Fruit fly (Drosophila melanogaster) whole organism, embryonic: ENCODE results near the gene CG9166.

Experiments
- ATbp ChIP-seq: fragments of 200-800 bp; sonication (Bioruptor generic); optimal IDR thresholded peaks from 2 replicates; lab custom pipeline; 2017; ENCODE audit warnings: missing biosample characterization, mild to moderate bottlenecking, missing genetic modification characterization, missing genetic modification reagents
- Atf6 ChIP-seq: fragments of 200-800 bp; sonication (Bioruptor generic); IDR thresholded peaks from 2 replicates; pipeline ENCODE4 v1.3.6; 2022; ENCODE audit warnings: missing biosample characterization, missing genetic modification characterization
- B-H2 ChIP-seq: fragments of 200-800 bp; sonication (Bioruptor generic); optimal IDR thresholded peaks from 2 replicates; lab custom pipeline; 2018; ENCODE audit warnings: missing biosample characterization, mild to moderate bottlenecking, missing genetic modification characterization
- CG10959 ChIP-seq: fragments of 200-800 bp; sonication (Bioruptor generic); IDR thresholded peaks from 2 replicates; pipeline ENCODE4 v1.3.6; 2022; ENCODE audit warnings: missing biosample characterization, missing genetic modification characterization
- CG10979 ChIP-seq: fragments of 200-800 bp; sonication (Bioruptor generic); optimal IDR thresholded peaks from 2 replicates; lab custom pipeline; 2018; ENCODE audit warnings: missing biosample characterization, mild to moderate bottlenecking, missing genetic modification characterization, moderate library complexity
- CG14860 ChIP-seq: fragments of 200-800 bp; sonication (Bioruptor generic); IDR thresholded peaks from 3 replicates; pipeline ENCODE4 v1.3.6; 2022; ENCODE audit warnings: missing biosample characterization, missing genetic modification characterization; ENCODE audit not compliant: partially characterized antibody
- CG17359 ChIP-seq: fragments of 200-800 bp; sonication (Bioruptor generic); optimal IDR thresholded peaks from 3 replicates; lab custom pipeline; 2018; ENCODE audit warnings: missing biosample characterization, mild to moderate bottlenecking, missing genetic modification characterization, moderate library complexity
- CG18262 ChIP-seq: fragments of 200-800 bp; optimal IDR thresholded peaks from 3 replicates; lab custom pipeline; 2019; ENCODE audit warnings: missing biosample characterization, mild to moderate bottlenecking, missing genetic modification characterization, moderate library complexity
- CG32772 ChIP-seq: fragments of 200-800 bp; sonication (Bioruptor generic); IDR thresholded peaks from 2 replicates; pipeline ENCODE4 v1.3.6; 2022; ENCODE audit warnings: missing biosample characterization, missing genetic modification characterization
- CG33557 ChIP-seq: fragments of 200-800 bp; sonication (Bioruptor generic); optimal IDR thresholded peaks from 2 replicates; lab custom pipeline; 2019; ENCODE audit warnings: missing biosample characterization, mild to moderate bottlenecking, missing genetic modification characterization, moderate library complexity
- CG4820 ChIP-seq: fragments of 200-800 bp; sonication (Bioruptor generic); optimal IDR thresholded peaks from 3 replicates; lab custom pipeline; 2016; ENCODE audit warnings: missing biosample characterization, missing genetic modification characterization
- CG7839 ChIP-seq: fragments of 200-800 bp; sonication (Bioruptor generic); optimal IDR thresholded peaks from 3 replicates; lab custom pipeline; 2018; ENCODE audit warnings: missing biosample characterization, mild to moderate bottlenecking, missing genetic modification characterization, moderate library complexity
- D19B ChIP-seq: fragments of 200-800 bp; sonication (Bioruptor generic); optimal IDR thresholded peaks from 2 replicates; lab custom pipeline; 2017; ENCODE audit warnings: missing biosample characterization, mild to moderate bottlenecking, missing genetic modification characterization
- Dll ChIP-seq: fragments of 200-800 bp; sonication (Bioruptor generic); IDR thresholded peaks from 4 replicates; pipeline ENCODE4 v1.3.6; 2022; ENCODE audit warnings: missing biosample characterization, missing genetic modification characterization; ENCODE audit not compliant: partially characterized antibody
- Dp ChIP-seq: fragments of 200-800 bp; sonication (Bioruptor generic); optimal IDR thresholded peaks from 2 replicates; lab custom pipeline; 2018; ENCODE audit warnings: missing biosample characterization, mild to moderate bottlenecking, missing genetic modification characterization, moderate library complexity
- E2f1 ChIP-seq: fragments of 200-800 bp; sonication (Bioruptor generic); IDR thresholded peaks from 2 replicates; pipeline ENCODE4 v1.3.6; 2022; ENCODE audit warnings: missing biosample characterization, missing genetic modification characterization
- HLH4C ChIP-seq: fragments of 200-800 bp; sonication (Bioruptor generic); IDR thresholded peaks from 3 replicates; pipeline ENCODE4 v1.3.6; 2022; ENCODE audit warnings: missing biosample characterization, missing genetic modification characterization; ENCODE audit not compliant: partially characterized antibody
- HLHmδ ChIP-seq: fragments of 200-800 bp; sonication (Bioruptor generic); optimal IDR thresholded peaks from 2 replicates; lab custom pipeline; 2018; ENCODE audit warnings: missing biosample characterization, mild to moderate bottlenecking, missing genetic modification characterization, moderate library complexity
- Hmx ChIP-seq: fragments of 200-800 bp; sonication (Bioruptor generic); optimal IDR thresholded peaks from 2 replicates; lab custom pipeline; 2016; ENCODE audit warnings: missing biosample characterization, missing genetic modification characterization
- Hr51 ChIP-seq, 2 experiments: fragments of 200-800 bp; sonication (Bioruptor generic); optimal IDR thresholded peaks; 2 replicates in 1 of 2; 3 replicates in 1 of 2; lab custom pipeline; 2016 to 2018; ENCODE audit warnings: missing biosample characterization in 2 of 2, missing genetic modification characterization in 2 of 2, mild to moderate bottlenecking in 1 of 2, moderate library complexity in 1 of 2
- Jarid2 ChIP-seq: fragments of 200-800 bp; sonication (Bioruptor generic); optimal IDR thresholded peaks from 3 replicates; lab custom pipeline; 2017; ENCODE audit warnings: mild to moderate bottlenecking, missing biosample characterization, missing genetic modification reagents, missing genetic modification characterization
- Kr ChIP-seq: fragments of 200-800 bp; sonication (Bioruptor generic); optimal IDR thresholded peaks from 2 replicates; lab custom pipeline; 2017; ENCODE audit warnings: missing biosample characterization, mild to moderate bottlenecking, missing genetic modification characterization
- Ravus ChIP-seq: fragments of 200-800 bp; sonication (Bioruptor generic); IDR thresholded peaks from 2 replicates; pipeline ENCODE4 v1.3.6; 2022; ENCODE audit warnings: missing biosample characterization, missing genetic modification characterization
- Spps ChIP-seq: fragments of 200-800 bp; sonication (Bioruptor generic); optimal IDR thresholded peaks from 2 replicates; lab custom pipeline; 2018; ENCODE audit warnings: missing biosample characterization, mild to moderate bottlenecking, missing genetic modification characterization
- Stat92E ChIP-seq, 3 experiments: fragments of >200 bp in 2 of 3; fragments of 200-800 bp in 1 of 3; sonication (Bioruptor generic) in 1 of 3; optimal IDR thresholded peaks; 2 replicates each; lab custom pipeline; 2017 to 2019; ENCODE audit warnings: missing biosample characterization in 3 of 3, missing genetic modification characterization in 3 of 3, mild to moderate bottlenecking in 1 of 3, moderate library complexity in 1 of 3
- btn ChIP-seq: fragments of 200-800 bp; sonication (Bioruptor generic); optimal IDR thresholded peaks from 2 replicates; lab custom pipeline; 2016; ENCODE audit warnings: missing biosample characterization, missing genetic modification characterization
- chm ChIP-seq: fragments of 200-800 bp; sonication (Bioruptor generic); IDR thresholded peaks from 2 replicates; pipeline ENCODE4 v1.3.6; 2022; ENCODE audit warnings: missing biosample characterization, missing genetic modification characterization
- crc ChIP-seq: fragments of 200-800 bp; sonication (Bioruptor generic); optimal IDR thresholded peaks from 2 replicates; lab custom pipeline; 2016; ENCODE audit warnings: missing biosample characterization, missing genetic modification characterization
- croc ChIP-seq: fragments of 200-800 bp; sonication (Bioruptor generic); conservative IDR thresholded peaks from 3 replicates; pipeline ENCODE4 v1.3.6; 2022; ENCODE audit warnings: missing biosample characterization, missing genetic modification characterization
- dimm ChIP-seq: fragments of 200-800 bp; sonication (Bioruptor generic); IDR thresholded peaks from 2 replicates; pipeline ENCODE4 v1.3.6; 2022; ENCODE audit warnings: missing biosample characterization, missing genetic modification characterization
- disco-r ChIP-seq: fragments of 200-800 bp; sonication (Bioruptor generic); optimal IDR thresholded peaks from 2 replicates; lab custom pipeline; 2016; ENCODE audit warnings: missing biosample characterization, missing genetic modification characterization
- fu2 ChIP-seq: fragments of 200-800 bp; sonication (Bioruptor generic); optimal IDR thresholded peaks from 2 replicates; lab custom pipeline; 2016; ENCODE audit warnings: missing biosample characterization, missing genetic modification characterization
- h ChIP-seq: fragments of >200 bp; optimal IDR thresholded peaks from 2 replicates; lab custom pipeline; 2017
- lmd ChIP-seq: fragments of 200-800 bp; sonication (Bioruptor generic); IDR thresholded peaks from 2 replicates; pipeline ENCODE4 v1.3.6; 2022; ENCODE audit warnings: missing biosample characterization, missing genetic modification characterization
- nau ChIP-seq: fragments of 200-800 bp; sonication (Bioruptor generic); optimal IDR thresholded peaks from 3 replicates; lab custom pipeline; 2017; ENCODE audit warnings: missing biosample characterization, mild to moderate bottlenecking, missing genetic modification characterization, missing genetic modification reagents
- nmo ChIP-seq: fragments of 200-800 bp; sonication (Bioruptor generic); optimal IDR thresholded peaks from 2 replicates; lab custom pipeline; 2018; ENCODE audit warnings: missing biosample characterization, mild to moderate bottlenecking, missing genetic modification characterization, moderate library complexity
- oc ChIP-seq: fragments of 200-800 bp; sonication (Bioruptor generic); optimal IDR thresholded peaks from 2 replicates; lab custom pipeline; 2018; ENCODE audit warnings: missing biosample characterization, mild to moderate bottlenecking, missing genetic modification characterization, moderate library complexity
- odd ChIP-seq: fragments of 200-800 bp; sonication (Bioruptor generic); optimal IDR thresholded peaks from 2 replicates; lab custom pipeline; 2017; ENCODE audit warnings: missing biosample characterization, mild to moderate bottlenecking, missing genetic modification characterization
- pan ChIP-seq, 4 experiments: fragments of >200 bp in 3 of 4; fragments of 200-800 bp in 1 of 4; sonication (Bioruptor generic) in 1 of 4; optimal IDR thresholded peaks in 3 of 4; IDR thresholded peaks in 1 of 4; 2 replicates each; pipeline versions ENCODE4 v1.3.6 to Lab custom; 2017 to 2022; ENCODE audit warnings: missing biosample characterization in 2 of 4, missing genetic modification characterization in 2 of 4, mixed read lengths in 1 of 4
- sens-2 ChIP-seq: fragments of 200-800 bp; sonication (Bioruptor generic); IDR thresholded peaks from 2 replicates; pipeline ENCODE4 v1.3.6; 2022; ENCODE audit warnings: missing biosample characterization, missing genetic modification characterization
- seq ChIP-seq: fragments of 200-800 bp; sonication (Bioruptor generic); IDR thresholded peaks from 2 replicates; pipeline ENCODE4 v1.3.6; 2022; ENCODE audit warnings: missing biosample characterization, missing genetic modification characterization
- sisA ChIP-seq: fragments of 200-800 bp; sonication (Bioruptor generic); IDR thresholded peaks from 2 replicates; pipeline ENCODE4 v1.3.6; 2022; ENCODE audit warnings: missing biosample characterization, missing genetic modification characterization
- sob ChIP-seq: fragments of 200-800 bp; sonication (Bioruptor generic); IDR thresholded peaks from 2 replicates; pipeline ENCODE4 v1.3.6; 2022; ENCODE audit warnings: missing biosample characterization, missing genetic modification characterization
- sqz ChIP-seq: fragments of 200-800 bp; sonication (Bioruptor generic); optimal IDR thresholded peaks from 3 replicates; lab custom pipeline; 2018; ENCODE audit warnings: missing biosample characterization, mild to moderate bottlenecking, missing genetic modification characterization
- tx ChIP-seq: fragments of 200-800 bp; sonication (Bioruptor generic); optimal IDR thresholded peaks from 2 replicates; lab custom pipeline; 2016; ENCODE audit warnings: missing biosample characterization, missing genetic modification characterization
- unpg ChIP-seq: fragments of 200-800 bp; sonication (Bioruptor generic); optimal IDR thresholded peaks from 3 replicates; lab custom pipeline; 2018; ENCODE audit warnings: missing biosample characterization, mild to moderate bottlenecking, missing genetic modification characterization, moderate library complexity
- vvl ChIP-seq: fragments of 200-800 bp; sonication (Bioruptor generic); IDR thresholded peaks from 2 replicates; pipeline ENCODE4 v1.3.6; 2022; ENCODE audit warnings: missing biosample characterization, missing genetic modification characterization
- wdn ChIP-seq: fragments of 200-800 bp; sonication (Bioruptor generic); IDR thresholded peaks from 2 replicates; pipeline ENCODE4 v1.3.6; 2022; ENCODE audit warnings: missing biosample characterization, missing genetic modification characterization

Gene CG9166

DNA sequence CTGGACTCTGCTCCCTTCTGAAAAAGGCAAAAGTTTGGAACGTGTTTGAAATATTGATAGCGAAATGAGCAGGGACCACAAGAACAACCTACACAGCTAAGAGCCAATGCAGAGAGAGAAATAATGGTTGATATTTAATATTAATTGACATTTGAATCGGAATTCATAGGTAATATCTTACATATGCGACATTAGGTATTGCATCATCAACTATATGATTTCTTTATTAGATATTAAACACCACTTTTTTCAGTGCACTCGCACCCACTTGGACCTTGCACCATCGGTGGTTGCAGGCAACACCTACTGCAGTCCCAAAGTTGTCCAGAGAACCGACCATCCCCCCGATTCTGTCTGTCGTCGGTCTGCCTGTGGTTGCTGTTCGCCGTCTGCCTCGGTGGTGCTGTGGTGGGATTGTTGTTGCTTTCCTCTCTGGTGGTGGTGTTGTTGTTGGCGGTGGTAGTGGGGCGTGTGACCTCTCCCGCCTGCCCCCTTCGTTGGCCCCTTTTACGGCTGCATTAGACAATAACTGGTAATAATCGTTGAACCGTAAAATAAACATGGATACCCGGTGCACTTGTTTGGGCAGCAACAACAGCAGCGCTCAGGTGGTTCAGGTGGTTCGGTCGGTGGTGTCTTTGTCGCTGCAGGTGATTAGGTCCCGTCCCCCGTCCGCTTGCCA is 28.1 kb downstream of the CG9166 start (continued):
- TF ChIP-seq nmo (GFP tag; lab: Kevin White, UChicago) (peak; percentile 79), Kr (GFP tag; lab: Kevin White, UChicago) (no peak), oc (no peak), sqz (GFP tag; lab: Kevin White, UChicago) (peak; percentile 29), Hr51 (GFP tag; optimal IDR thresholded peaks at IDR 0.05; lab: Kevin White, UChicago) (peak in 1 of 2 experiments; percentile 56), CG10959 (GFP tag; lab: Robert Waterston, UW) (peak; percentile 72), Atf6 (GFP tag; lab: Robert Waterston, UW) (peak; percentile 11; the same call in 1 of the 2 replicates), Spps (tag; lab: Kevin White, UChicago) (peak; percentile 60), h (lab: Kevin White, UChicago) (no peak), CG32772 (peak; percentile 61), pan (optimal IDR thresholded peaks at IDR 0.05; lab: Kevin White, UChicago) (no peak), pan (GFP tag; optimal IDR thresholded peaks at IDR 0.05 in 1 of 2, IDR thresholded peaks at IDR 0.05 in 1 of 2) (peak in 1 of 2 experiments; percentile 48), CG33557 (no peak), Hmx (GFP tag; lab: Kevin White, UChicago) (no peak), sob (peak; percentile 53; the same call in 1 of the 2 replicates), btn (GFP tag; lab: Kevin White, UChicago) (peak; percentile 2), vvl (peak; percentile 88), nau (GFP tag; lab: Kevin White, UChicago) (peak; percentile 7), CG18262 (tag; lab: Kevin White, UChicago) (peak; percentile 78), D19B (GFP tag; lab: Kevin White, UChicago) (no peak), sisA (GFP tag; lab: Robert Waterston, UW) (peak; percentile 72), croc (GFP tag; lab: Robert Waterston, UW) (no peak; the same call in 2 of the 3 replicates), CG4820 (GFP tag; lab: Kevin White, UChicago) (peak; percentile 34), HLH4C (GFP tag; lab: Robert Waterston, UW) (no peak), tx (GFP tag; lab: Kevin White, UChicago) (peak; percentile 2), Dp (GFP tag; lab: Kevin White, UChicago) (no peak), sens-2 (peak; percentile 49; the same call in 1 of the 2 replicates), unpg (GFP tag; lab: Kevin White, UChicago) (peak; percentile 72), Jarid2 (GFP tag; lab: Kevin White, UChicago) (peak; percentile 22), B-H2 (GFP tag; lab: Kevin White, UChicago) (no peak), ATbp (peak; percentile 56), wdn (GFP tag; lab: Robert Waterston, UW) (no peak), chm (GFP tag; lab: Robert Waterston, UW) (peak; percentile 65; the same call in 1 of the 2 replicates), E2f1 (peak; percentile 50; the same call in 1 of the 2 replicates), CG10979 (tag; lab: Kevin White, UChicago) (peak; percentile 78), disco-r (GFP tag; lab: Kevin White, UChicago) (no peak), odd (peak; percentile 17), crc (GFP tag; lab: Kevin White, UChicago) (no peak), CG7839 (tag; lab: Kevin White, UChicago) (peak; percentile 58), HLHmδ (GFP tag; lab: Kevin White, UChicago) (no peak), CG17359 (tag; lab: Kevin White, UChicago) (peak; percentile 60), Ravus (GFP tag; lab: Robert Waterston, UW) (no peak), lmd (GFP tag; lab: Robert Waterston, UW) (peak; percentile 63), fu2 (no peak), dimm (GFP tag; lab: Robert Waterston, UW) (peak; percentile 11; the same call in 1 of the 2 replicates), Dll (GFP tag; lab: Robert Waterston, UW) (no peak), CG14860 (0 out of 3 replicates have a peak, but pooled peaks have one; percentile 10), Stat92E (GFP tag; optimal IDR thresholded peaks at IDR 0.05; lab: Kevin White, UChicago) (peak in 1 of 3 experiments; percentile 63), seq (GFP tag; lab: Robert Waterston, UW) (peak; percentile 37; the same call in 1 of the 2 replicates)
